Worm (Caenorhabditis elegans): ENCODE results near the gene C53D6.11.

- TF ChIP-seq med-1 (GFP tag; optimal IDR thresholded peaks at IDR 0.05; ENCODE audit: insufficient read depth) (no peak), tab-1 (GFP tag; IDR thresholded peaks at IDR 0.05) (no peak), ztf-23 (GFP tag; IDR thresholded peaks at IDR 0.05) (no peak), ref-1 (GFP tag; conservative IDR thresholded peaks at IDR 0.05) (no peak), flt-1 (GFP tag; IDR thresholded peaks at IDR 0.05) (no peak), ztf-29 (GFP tag; IDR thresholded peaks at IDR 0.05) (no peak), cog-1 (tag; optimal IDR thresholded peaks at IDR 0.05) (no peak)
Observed at ce11 chrIV:9051036-9051435, 40.7 kb downstream of the C53D6.11 start.

Measured in whole organism, midembryonic.